Fruit fly (Drosophila melanogaster): ENCODE results near the gene ScsbetaG.

The ScsbetaG gene

DNA sequence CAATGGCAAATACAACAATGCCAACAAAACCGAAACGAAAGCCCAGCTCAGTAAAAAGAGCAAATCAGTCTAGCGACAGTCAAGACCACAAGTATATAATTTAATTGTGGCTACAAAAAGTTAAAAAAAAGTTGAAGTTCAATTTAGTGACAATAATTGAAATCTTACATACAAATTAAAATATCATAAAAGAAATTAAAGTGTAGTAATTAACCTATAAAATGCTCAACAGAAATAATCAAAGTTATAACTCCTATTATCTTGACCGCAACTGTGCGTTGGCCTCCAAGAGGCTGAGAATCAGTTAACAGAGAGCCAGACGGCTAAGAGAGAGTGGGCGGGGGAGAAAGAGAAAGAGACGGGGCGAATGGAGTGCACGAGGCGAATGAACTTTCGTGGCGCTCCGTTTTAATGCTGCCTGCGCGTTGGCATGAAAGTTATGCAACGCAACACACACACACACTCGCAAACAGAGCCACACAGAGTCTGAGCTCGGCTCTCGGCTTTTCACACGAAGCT is 48.3 kb upstream of the ScsbetaG start (continued):
- TF ChIP-seq chif (GFP tag; optimal IDR thresholded peaks at IDR 0.05) (peak; percentile 33 to 73), CG30431 (GFP tag; optimal IDR thresholded peaks at IDR 0.05) (peak; percentile 45), CG2875 (GFP tag; optimal IDR thresholded peaks at IDR 0.05) (peak; percentile 83), pum (GFP tag; optimal IDR thresholded peaks at IDR 0.05) (peak; percentile 60), da (GFP tag; optimal IDR thresholded peaks at IDR 0.05) (no peak), onecut (GFP tag; IDR thresholded peaks at IDR 0.05) (peak; percentile 72), Atf3 (GFP tag; optimal IDR thresholded peaks at IDR 0.05) (no peak), exex (tag; optimal IDR thresholded peaks at IDR 0.05) (no peak), Ada2b (GFP tag; IDR thresholded peaks at IDR 0.05) (peak; percentile 77), wor (GFP tag; IDR thresholded peaks at IDR 0.05) (peak; percentile 65), CG2202 (tag; optimal IDR thresholded peaks at IDR 0.05) (peak; percentile 86), CG17385 (GFP tag; optimal IDR thresholded peaks at IDR 0.05) (peak; percentile 76), E2f1 (GFP tag; IDR thresholded peaks at IDR 0.05) (peak; percentile 77), Gsc (GFP tag; IDR thresholded peaks at IDR 0.05) (no peak), dmrt11E (tag; optimal IDR thresholded peaks at IDR 0.05) (peak; percentile 86), kni (GFP tag; optimal IDR thresholded peaks at IDR 0.05) (peak; percentile 92), CG15479 (GFP tag; optimal IDR thresholded peaks at IDR 0.05) (no peak), bigmax (GFP tag; optimal IDR thresholded peaks at IDR 0.05) (no peak), psq (GFP tag; optimal IDR thresholded peaks at IDR 0.05) (peak; percentile 14), CG1024 (GFP tag; IDR thresholded peaks at IDR 0.05) (peak; percentile 60), ind (GFP tag; optimal IDR thresholded peaks at IDR 0.05) (peak; percentile 78), ro (GFP tag; IDR thresholded peaks at IDR 0.05) (peak; percentile 60; the same call in 1 of the 2 replicates), CG5953 (GFP tag; IDR thresholded peaks at IDR 0.05) (peak; percentile 76; the same call in 1 of the 2 replicates), Elba2 (GFP tag; optimal IDR thresholded peaks at IDR 0.05) (no peak), HLH3B (GFP tag; IDR thresholded peaks at IDR 0.05) (peak; percentile 83), maf-S (GFP tag; optimal IDR thresholded peaks at IDR 0.05) (no peak), Awh (GFP tag; IDR thresholded peaks at IDR 0.05) (peak; percentile 87), az2 (GFP tag; optimal IDR thresholded peaks at IDR 0.05) (peak; percentile 85), H15 (GFP tag; IDR thresholded peaks at IDR 0.05) (peak; percentile 64), CG2116 (GFP tag; optimal IDR thresholded peaks at IDR 0.05) (peak; percentile 33), C15 (GFP tag; IDR thresholded peaks at IDR 0.05) (no peak), CG3407 (GFP tag; optimal IDR thresholded peaks at IDR 0.05) (peak; percentile 81), CG3065 (GFP tag; optimal IDR thresholded peaks at IDR 0.05) (peak; percentile 46), CG34422 (GFP tag; IDR thresholded peaks at IDR 0.05) (peak; percentile 68; the same call in 2 of the 3 replicates), CG12769 (tag; optimal IDR thresholded peaks at IDR 0.05) (peak; percentile 14), CG1529 (GFP tag; optimal IDR thresholded peaks at IDR 0.05) (peak; percentile 80), CG1832 (GFP tag; optimal IDR thresholded peaks at IDR 0.05) (peak; percentile 22), klu (GFP tag; IDR thresholded peaks at IDR 0.05) (peak; percentile 48; the same call in 1 of the 2 replicates), nau (GFP tag; optimal IDR thresholded peaks at IDR 0.05) (peak; percentile 76), mld (GFP tag; IDR thresholded peaks at IDR 0.05; ENCODE audit: partially characterized antibody) (no peak), so (GFP tag; IDR thresholded peaks at IDR 0.05) (peak; percentile 88), CG7372 (GFP tag; IDR thresholded peaks at IDR 0.05) (0 out of 2 replicates have a peak, but pooled peaks have one; percentile 36), h (optimal IDR thresholded peaks at IDR 0.05) (no peak), HmgZ (tag; optimal IDR thresholded peaks at IDR 0.05) (peak; percentile 53), CG8944 (GFP tag; optimal IDR thresholded peaks at IDR 0.05) (no peak), repo (GFP tag; optimal IDR thresholded peaks at IDR 0.05) (no peak), CG13894 (tag; optimal IDR thresholded peaks at IDR 0.05) (no peak), ERR (GFP tag; optimal IDR thresholded peaks at IDR 0.05) (no peak), schlank (tag; optimal IDR thresholded peaks at IDR 0.05) (no peak), crp (GFP tag; optimal IDR thresholded peaks at IDR 0.05) (peak in 1 of 2 experiments; percentile 21), CG10267 (tag; optimal IDR thresholded peaks at IDR 0.05) (peak; percentile 89)

All from whole organism, embryonic.